Fruit fly (Drosophila melanogaster): Measurements from ENCODE around the gene CG3009.

DNA sequence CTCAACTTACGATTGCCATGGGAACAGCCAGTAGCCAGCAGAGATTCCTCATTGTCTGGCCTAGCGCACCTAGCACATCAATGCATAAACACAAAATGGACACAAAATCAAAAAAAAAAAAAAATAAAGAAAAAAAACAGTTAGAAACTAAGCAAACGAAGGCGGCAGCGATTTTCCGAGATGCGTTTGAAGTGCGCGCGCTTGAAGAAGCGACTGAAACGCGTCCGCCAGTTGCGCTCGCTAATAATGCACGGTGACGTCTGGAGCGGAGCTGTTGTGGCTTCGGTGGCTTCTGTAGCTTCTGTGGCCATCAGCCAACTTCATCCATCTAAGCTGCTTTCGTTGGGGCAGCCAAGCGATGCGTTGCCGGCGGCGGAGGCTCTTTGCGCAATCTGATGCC lies 12.1 kb downstream of the CG3009 start, which contains the start of gene CG15473:
- TF ChIP-seq CG8478 (optimal IDR thresholded peaks at IDR 0.05) (no peak), CTCF (optimal IDR thresholded peaks at IDR 0.05) (no peak)

Data from S2 (cell line).